Fruit fly (Drosophila melanogaster): ENCODE data around the gene CG17782.

The CG17782 gene

dm6 chr3R:24348420-24349190, 24.0 kb downstream of the CG17782 start, which contains the start of the genes CG5746 and CG6454 (continued):
- TF ChIP-seq CG34422 (GFP tag; IDR thresholded peaks at IDR 0.05), result peak; percentile 65
- no peak for TF ChIP-seq mld (GFP tag; IDR thresholded peaks at IDR 0.05; ENCODE audit: partially characterized antibody)
- peak; percentile 11 for TF ChIP-seq Antp (GFP tag; optimal IDR thresholded peaks at IDR 0.05)
- TF ChIP-seq CG13894 (tag; optimal IDR thresholded peaks at IDR 0.05), result no peak
- no peak for TF ChIP-seq CG10147 (GFP tag; optimal IDR thresholded peaks at IDR 0.05)
- TF ChIP-seq wek (GFP tag; optimal IDR thresholded peaks at IDR 0.05), result no peak
- no peak for TF ChIP-seq CG12236 (GFP tag; optimal IDR thresholded peaks at IDR 0.05)
- peak; percentile 83 for TF ChIP-seq CG12659 (GFP tag; optimal IDR thresholded peaks at IDR 0.05)
- no peak for TF ChIP-seq hth (optimal IDR thresholded peaks at IDR 0.05)
- peak; percentile 65 for TF ChIP-seq chn (GFP tag; optimal IDR thresholded peaks at IDR 0.05)
- TF ChIP-seq CG12391 (tag; optimal IDR thresholded peaks at IDR 0.05), result peak; percentile 78
- TF ChIP-seq CG6791 (GFP tag; IDR thresholded peaks at IDR 0.05; ENCODE audit: partially characterized antibody), result no peak; the same call in 2 of the 3 replicates
- peak; percentile 99 for TF ChIP-seq MESR4 (GFP tag; optimal IDR thresholded peaks at IDR 0.05)
- TF ChIP-seq CG12769 (tag; optimal IDR thresholded peaks at IDR 0.05), result no peak
- TF ChIP-seq D (optimal IDR thresholded peaks at IDR 0.05), result no peak
- TF ChIP-seq D (GFP tag; optimal IDR thresholded peaks at IDR 0.05), result no peak
- no peak for TF ChIP-seq Abd-B (GFP tag; optimal IDR thresholded peaks at IDR 0.05)
- TF ChIP-seq mirr (GFP tag; optimal IDR thresholded peaks at IDR 0.05), result no peak
- no peak for TF ChIP-seq grn (GFP tag; optimal IDR thresholded peaks at IDR 0.05)
- peak; percentile 69 for TF ChIP-seq CG17186 (GFP tag; optimal IDR thresholded peaks at IDR 0.05)
- TF ChIP-seq bowl (GFP tag; IDR thresholded peaks at IDR 0.05), result no peak
- TF ChIP-seq ATbp (GFP tag; optimal IDR thresholded peaks at IDR 0.05), result no peak
- peak; percentile 99 for TF ChIP-seq trem (tag; optimal IDR thresholded peaks at IDR 0.05)
- TF ChIP-seq CG11723 (GFP tag; optimal IDR thresholded peaks at IDR 0.05), result no peak
- TF ChIP-seq CG7987 (GFP tag; optimal IDR thresholded peaks at IDR 0.05), result no peak
- TF ChIP-seq CG3995 (GFP tag; optimal IDR thresholded peaks at IDR 0.05), result peak; percentile 63
- no peak for TF ChIP-seq p53 (GFP tag; optimal IDR thresholded peaks at IDR 0.05)
- TF ChIP-seq cwo (GFP tag; optimal IDR thresholded peaks at IDR 0.05), result no peak
- TF ChIP-seq aop (GFP tag; IDR thresholded peaks at IDR 0.05), result no peak
- TF ChIP-seq HLH3B (GFP tag; IDR thresholded peaks at IDR 0.05), result peak; percentile 51; the same call in 1 of the 2 replicates
- peak; percentile 45 for TF ChIP-seq CG15696 (tag; optimal IDR thresholded peaks at IDR 0.05)
- TF ChIP-seq CG9932 (GFP tag; IDR thresholded peaks at IDR 0.05), result no peak
- TF ChIP-seq unpg (GFP tag; optimal IDR thresholded peaks at IDR 0.05), result no peak
- no peak for TF ChIP-seq CG13424 (tag; optimal IDR thresholded peaks at IDR 0.05)
- TF ChIP-seq CG11093 (GFP tag; IDR thresholded peaks at IDR 0.05), result no peak
- no peak for TF ChIP-seq D19A (tag; optimal IDR thresholded peaks at IDR 0.05)
- no peak for TF ChIP-seq Vsx1 (GFP tag; optimal IDR thresholded peaks at IDR 0.05)
- TF ChIP-seq luna (GFP tag; optimal IDR thresholded peaks at IDR 0.05), result no peak
- TF ChIP-seq CG15514 (GFP tag; optimal IDR thresholded peaks at IDR 0.05), result peak; percentile 33
- TF ChIP-seq Poxn (GFP tag; IDR thresholded peaks at IDR 0.05), result no peak
- peak; percentile 50; the same call in 2 of the 3 replicates for TF ChIP-seq Aef1 (GFP tag; IDR thresholded peaks at IDR 0.05)
- TF ChIP-seq corto (GFP tag; optimal IDR thresholded peaks at IDR 0.05), result no peak
- TF ChIP-seq Dll (GFP tag; IDR thresholded peaks at IDR 0.05; ENCODE audit: partially characterized antibody), result 0 out of 4 replicates have a peak, but pooled peaks have one; percentile 19
- peak in 1 of 2 experiments; percentile 47 for TF ChIP-seq chif (GFP tag; optimal IDR thresholded peaks at IDR 0.05)
- TF ChIP-seq CG6689 (GFP tag; IDR thresholded peaks at IDR 0.05), result peak; percentile 52; the same call in 1 of the 2 replicates
- TF ChIP-seq Jarid2 (GFP tag; optimal IDR thresholded peaks at IDR 0.05), result no peak
- TF ChIP-seq Sin3A (optimal IDR thresholded peaks at IDR 0.05), result peak; percentile 68
- TF ChIP-seq CG31388 (GFP tag; optimal IDR thresholded peaks at IDR 0.05), result no peak
- TF ChIP-seq sens-2 (GFP tag; IDR thresholded peaks at IDR 0.05), result no peak

Data from whole organism, embryonic.